Fruit fly (Drosophila melanogaster) whole organism, embryonic: ENCODE measurements around the gene CG4328.

Experiments
- Ada2b ChIP-seq: fragments of 200-800 bp; sonication (Bioruptor generic); IDR thresholded peaks from 2 replicates; pipeline ENCODE4 v1.3.6; 2022; ENCODE audit warnings: missing biosample characterization, missing genetic modification characterization
- Blimp-1 ChIP-seq: fragments of 200-800 bp; sonication (Bioruptor generic); optimal IDR thresholded peaks from 3 replicates; lab custom pipeline; 2018; ENCODE audit warnings: missing biosample characterization, missing genetic modification characterization, mild to moderate bottlenecking, moderate library complexity, missing genetic modification reagents
- BtbVII ChIP-seq: fragments of 200-800 bp; sonication (Bioruptor generic); optimal IDR thresholded peaks from 3 replicates; lab custom pipeline; 2017; ENCODE audit warnings: missing biosample characterization, mild to moderate bottlenecking, missing genetic modification characterization
- CG10321 ChIP-seq: fragments of 200-800 bp; sonication (Bioruptor generic); IDR thresholded peaks from 2 replicates; pipeline ENCODE4 v1.3.6; 2022; ENCODE audit warnings: missing biosample characterization, missing genetic modification characterization
- CG10979 ChIP-seq: fragments of 200-800 bp; sonication (Bioruptor generic); optimal IDR thresholded peaks from 2 replicates; lab custom pipeline; 2018; ENCODE audit warnings: missing biosample characterization, mild to moderate bottlenecking, missing genetic modification characterization, moderate library complexity
- CG11696 ChIP-seq: fragments of 200-800 bp; sonication (Bioruptor generic); IDR thresholded peaks from 2 replicates; pipeline ENCODE4 v1.3.6; 2022; ENCODE audit warnings: missing biosample characterization, missing genetic modification characterization
- CG14050 ChIP-seq: fragments of 200-800 bp; sonication (Bioruptor generic); IDR thresholded peaks from 3 replicates; pipeline ENCODE4 v1.3.6; 2022; ENCODE audit warnings: missing biosample characterization, missing genetic modification characterization
- CG15269 ChIP-seq: fragments of 200-800 bp; sonication (Bioruptor generic); optimal IDR thresholded peaks from 2 replicates; lab custom pipeline; 2018; ENCODE audit warnings: missing biosample characterization, mild to moderate bottlenecking, missing genetic modification characterization, moderate library complexity
- CG15514 ChIP-seq: fragments of 200-800 bp; sonication (Bioruptor generic); optimal IDR thresholded peaks from 3 replicates; lab custom pipeline; 2017; ENCODE audit warnings: missing biosample characterization, missing genetic modification characterization, mild to moderate bottlenecking, moderate library complexity, missing genetic modification reagents
- CG16815 ChIP-seq: fragments of 200-800 bp; sonication (Bioruptor generic); optimal IDR thresholded peaks from 3 replicates; lab custom pipeline; 2017; ENCODE audit warnings: missing biosample characterization, mild to moderate bottlenecking, missing genetic modification characterization
- CG17328 ChIP-seq: fragments of 200-800 bp; sonication (Bioruptor generic); IDR thresholded peaks from 2 replicates; pipeline ENCODE4 v1.3.6; 2022; ENCODE audit warnings: missing biosample characterization, missing genetic modification characterization
- CG17361 ChIP-seq: fragments of 200-800 bp; sonication (Bioruptor generic); IDR thresholded peaks from 3 replicates; pipeline ENCODE4 v1.3.6; 2022; ENCODE audit warnings: missing biosample characterization, missing genetic modification characterization
- CG17829 ChIP-seq: fragments of 200-800 bp; optimal IDR thresholded peaks from 2 replicates; lab custom pipeline; 2019; ENCODE audit warnings: missing biosample characterization, mild to moderate bottlenecking, missing genetic modification characterization, moderate library complexity
- CG2116 ChIP-seq: fragments of 200-800 bp; sonication (Bioruptor generic); optimal IDR thresholded peaks from 3 replicates; lab custom pipeline; 2018; ENCODE audit warnings: missing biosample characterization, mild to moderate bottlenecking, missing genetic modification characterization
- CG2120 ChIP-seq: fragments of 200-800 bp; sonication (Bioruptor generic); optimal IDR thresholded peaks from 3 replicates; lab custom pipeline; 2016; ENCODE audit warnings: missing biosample characterization, missing genetic modification characterization
- CG2202 ChIP-seq: fragments of 200-800 bp; sonication (Bioruptor generic); optimal IDR thresholded peaks from 2 replicates; lab custom pipeline; 2018; ENCODE audit warnings: missing biosample characterization, mild to moderate bottlenecking, missing genetic modification characterization
- CG31441 ChIP-seq: fragments of 200-800 bp; sonication (Bioruptor generic); IDR thresholded peaks from 2 replicates; pipeline ENCODE4 v1.3.6; 2022; ENCODE audit warnings: missing biosample characterization, missing genetic modification characterization
- CG4328 ChIP-seq: fragments of 200-800 bp; sonication (Bioruptor generic); optimal IDR thresholded peaks from 3 replicates; lab custom pipeline; 2017; ENCODE audit warnings: missing biosample characterization, missing genetic modification reagents, missing genetic modification characterization
- CG7839 ChIP-seq: fragments of 200-800 bp; sonication (Bioruptor generic); optimal IDR thresholded peaks from 3 replicates; lab custom pipeline; 2018; ENCODE audit warnings: missing biosample characterization, mild to moderate bottlenecking, missing genetic modification characterization, moderate library complexity
- CG7963 ChIP-seq: fragments of 200-800 bp; sonication (Bioruptor generic); IDR thresholded peaks from 3 replicates; pipeline ENCODE4 v1.3.6; 2022; ENCODE audit warnings: missing biosample characterization, missing genetic modification characterization; ENCODE audit not compliant: partially characterized antibody
- CoRest ChIP-seq: fragments of 200-800 bp; sonication (Bioruptor generic); optimal IDR thresholded peaks from 3 replicates; lab custom pipeline; 2018; ENCODE audit warnings: missing biosample characterization, mild to moderate bottlenecking, missing genetic modification characterization, moderate library complexity
- D19A ChIP-seq: fragments of 200-800 bp; optimal IDR thresholded peaks from 3 replicates; lab custom pipeline; 2019; ENCODE audit warnings: missing biosample characterization, mild to moderate bottlenecking, missing genetic modification characterization, moderate library complexity
- MTF-1 ChIP-seq: fragments of 200-800 bp; sonication (Bioruptor generic); optimal IDR thresholded peaks from 2 replicates; lab custom pipeline; 2018; ENCODE audit warnings: missing biosample characterization, mild to moderate bottlenecking, missing genetic modification characterization, borderline replicate concordance
- Med ChIP-seq: fragments of 200-800 bp; sonication (Bioruptor generic); peaks from one replicate; lab custom pipeline; 2016; ENCODE audit warnings: missing biosample characterization, missing genetic modification characterization, mild to moderate bottlenecking, inconsistent platforms, moderate library complexity
- Nf-YB ChIP-seq: fragments of 200-800 bp; sonication (Bioruptor generic); optimal IDR thresholded peaks from 3 replicates; lab custom pipeline; 2019; ENCODE audit warnings: missing biosample characterization, mild to moderate bottlenecking, missing genetic modification characterization, moderate library complexity
- Oaz ChIP-seq: fragments of 200-800 bp; sonication (Bioruptor generic); IDR thresholded peaks from 2 replicates; pipeline ENCODE4 v1.3.6; 2022; ENCODE audit warnings: missing biosample characterization, missing genetic modification characterization
- Ravus ChIP-seq: fragments of 200-800 bp; sonication (Bioruptor generic); IDR thresholded peaks from 2 replicates; pipeline ENCODE4 v1.3.6; 2022; ENCODE audit warnings: missing biosample characterization, missing genetic modification characterization
- Scr ChIP-seq: fragments of 200-800 bp; sonication (Bioruptor generic); IDR thresholded peaks from 2 replicates; pipeline ENCODE4 v1.3.6; 2022; ENCODE audit warnings: missing biosample characterization, missing genetic modification characterization; ENCODE audit not compliant: partially characterized antibody
- Sry-δ ChIP-seq: fragments of 200-800 bp; sonication (Bioruptor generic); optimal IDR thresholded peaks from 2 replicates; lab custom pipeline; 2016; ENCODE audit warnings: missing biosample characterization, missing genetic modification characterization
- aop ChIP-seq: fragments of 200-800 bp; sonication (Bioruptor generic); IDR thresholded peaks from 2 replicates; pipeline ENCODE4 v1.3.6; 2022; ENCODE audit warnings: missing biosample characterization, missing genetic modification characterization
- ase ChIP-seq: fragments of 200-800 bp; sonication (Bioruptor generic); IDR thresholded peaks from 3 replicates; pipeline ENCODE4 v1.3.6; 2022; ENCODE audit warnings: missing biosample characterization, missing genetic modification characterization
- croc ChIP-seq: fragments of 200-800 bp; sonication (Bioruptor generic); conservative IDR thresholded peaks from 3 replicates; pipeline ENCODE4 v1.3.6; 2022; ENCODE audit warnings: missing biosample characterization, missing genetic modification characterization
- crol ChIP-seq: fragments of 200-800 bp; sonication (Bioruptor generic); IDR thresholded peaks from 2 replicates; pipeline ENCODE4 v1.3.6; 2022; ENCODE audit warnings: missing biosample characterization, missing genetic modification characterization
- cwo ChIP-seq: fragments of 200-800 bp; sonication (Bioruptor generic); optimal IDR thresholded peaks from 3 replicates; lab custom pipeline; 2017; ENCODE audit warnings: missing biosample characterization, missing genetic modification characterization, mild to moderate bottlenecking, moderate library complexity, missing genetic modification reagents
- da ChIP-seq: fragments of 200-800 bp; sonication (Bioruptor generic); optimal IDR thresholded peaks from 2 replicates; lab custom pipeline; 2016; ENCODE audit warnings: missing biosample characterization, missing genetic modification characterization
- dmrt11E ChIP-seq: fragments of 200-800 bp; sonication (Bioruptor generic); optimal IDR thresholded peaks from 3 replicates; lab custom pipeline; 2018; ENCODE audit warnings: missing biosample characterization, mild to moderate bottlenecking, missing genetic modification characterization, moderate library complexity
- esg ChIP-seq: fragments of 200-800 bp; sonication (Bioruptor generic); conservative IDR thresholded peaks from 2 replicates; pipeline ENCODE4 v1.3.6; 2022; ENCODE audit warnings: missing biosample characterization, missing genetic modification characterization
- fru ChIP-seq: fragments of >200 bp; optimal IDR thresholded peaks from 2 replicates; lab custom pipeline; 2017
- gcm2 ChIP-seq: fragments of 200-800 bp; sonication (Bioruptor generic); optimal IDR thresholded peaks from 2 replicates; lab custom pipeline; 2016; ENCODE audit warnings: missing biosample characterization, missing genetic modification characterization
- hth ChIP-seq: fragments of >200 bp; optimal IDR thresholded peaks from 2 replicates; lab custom pipeline; 2017; ENCODE audit warnings: inconsistent platforms
- insv ChIP-seq, 2 experiments: fragments of 200-800 bp; sonication (Bioruptor generic); optimal IDR thresholded peaks; 3 replicates each; lab custom pipeline; 2016 to 2018; ENCODE audit warnings: missing biosample characterization in 2 of 2, missing genetic modification characterization in 2 of 2
- jumu ChIP-seq: fragments of 200-800 bp; sonication (Bioruptor generic); optimal IDR thresholded peaks from 3 replicates; lab custom pipeline; 2016; ENCODE audit warnings: missing biosample characterization, missing genetic modification characterization
- nmo ChIP-seq: fragments of 200-800 bp; sonication (Bioruptor generic); optimal IDR thresholded peaks from 2 replicates; lab custom pipeline; 2018; ENCODE audit warnings: missing biosample characterization, mild to moderate bottlenecking, missing genetic modification characterization, moderate library complexity
- nom ChIP-seq: fragments of 200-800 bp; sonication (Bioruptor generic); optimal IDR thresholded peaks from 2 replicates; lab custom pipeline; 2017; ENCODE audit warnings: missing biosample characterization, missing genetic modification characterization, mild to moderate bottlenecking, moderate library complexity, missing genetic modification reagents
- phol ChIP-seq: fragments of 200-800 bp; sonication (Bioruptor generic); optimal IDR thresholded peaks from 3 replicates; lab custom pipeline; 2018; ENCODE audit warnings: missing biosample characterization, mild to moderate bottlenecking, missing genetic modification characterization, moderate library complexity
- prd ChIP-seq, 3 experiments: fragments of >200 bp in 2 of 3; fragments of 200-800 bp in 1 of 3; sonication (Bioruptor generic) in 1 of 3; optimal IDR thresholded peaks in 2 of 3; IDR thresholded peaks in 1 of 3; 2 replicates in 2 of 3; 3 replicates in 1 of 3; pipeline versions ENCODE4 v1.3.6 to Lab custom; 2017 to 2022; ENCODE audit warnings: missing biosample characterization in 1 of 3, missing genetic modification characterization in 1 of 3
- psq ChIP-seq: fragments of 200-800 bp; sonication (Bioruptor generic); optimal IDR thresholded peaks from 2 replicates; lab custom pipeline; 2017; ENCODE audit warnings: missing biosample characterization, missing genetic modification characterization
- trem ChIP-seq: fragments of 200-800 bp; optimal IDR thresholded peaks from 3 replicates; lab custom pipeline; 2019; ENCODE audit warnings: missing biosample characterization, mild to moderate bottlenecking, missing genetic modification characterization, moderate library complexity
- zf30C ChIP-seq: fragments of 200-800 bp; sonication (Bioruptor generic); optimal IDR thresholded peaks from 3 replicates; lab custom pipeline; 2018; ENCODE audit warnings: missing biosample characterization, mild to moderate bottlenecking, missing genetic modification characterization
- zfh1 ChIP-seq: fragments of 200-800 bp; sonication (Bioruptor generic); IDR thresholded peaks from 3 replicates; pipeline ENCODE4 v1.3.6; 2022; ENCODE audit warnings: missing biosample characterization, missing genetic modification characterization
- zfh2 ChIP-seq: fragments of 200-800 bp; sonication (Bioruptor generic); optimal IDR thresholded peaks from 2 replicates; lab custom pipeline; 2016; ENCODE audit warnings: missing biosample characterization, missing genetic modification characterization

CG4328 gene

dm6 chr3L:12287370-12287769 lies 8.6 kb downstream of the CG4328 start (continued):
- no peak for TF ChIP-seq BtbVII (GFP tag; lab: Kevin White, UChicago)
- TF ChIP-seq D19A (tag; lab: Kevin White, UChicago) = no peak
- no peak for TF ChIP-seq CG31441 (GFP tag; lab: Robert Waterston, UW)
- no peak for TF ChIP-seq nmo (GFP tag; lab: Kevin White, UChicago)
- TF ChIP-seq Ada2b (GFP tag; lab: Robert Waterston, UW) = no peak
- no peak for TF ChIP-seq CG7839 (tag; lab: Kevin White, UChicago)
- no peak for TF ChIP-seq CG14050 (GFP tag; lab: Robert Waterston, UW)
- no peak for TF ChIP-seq Ravus (GFP tag; lab: Robert Waterston, UW)
- peak; percentile 43; the same call in 1 of the 3 replicates for TF ChIP-seq zfh1 (GFP tag; lab: Robert Waterston, UW)
- TF ChIP-seq Nf-YB = no peak
- peak; percentile 28 for TF ChIP-seq Med (GFP tag; lab: Kevin White, UChicago)
- TF ChIP-seq CG16815 = no peak
- TF ChIP-seq CoRest (tag; lab: Kevin White, UChicago) = no peak
- TF ChIP-seq cwo (GFP tag; lab: Kevin White, UChicago) = no peak
- TF ChIP-seq crol (GFP tag; lab: Robert Waterston, UW) = no peak
- no peak for TF ChIP-seq croc (GFP tag; lab: Robert Waterston, UW)
- no peak for TF ChIP-seq gcm2 (GFP tag; lab: Kevin White, UChicago)
- TF ChIP-seq CG17829 (tag; lab: Kevin White, UChicago) = no peak
- no peak for TF ChIP-seq Oaz (GFP tag; lab: Robert Waterston, UW)
- no peak for TF ChIP-seq da (GFP tag; lab: Kevin White, UChicago)
- TF ChIP-seq aop (GFP tag; lab: Robert Waterston, UW) = no peak
- TF ChIP-seq CG17361 (GFP tag; lab: Robert Waterston, UW) = no peak
- TF ChIP-seq CG7963 = no peak
- no peak for TF ChIP-seq insv (GFP tag; optimal IDR thresholded peaks at IDR 0.05; lab: Kevin White, UChicago)
- peak; percentile 18 for TF ChIP-seq CG10979 (tag; lab: Kevin White, UChicago)
- no peak for TF ChIP-seq Sry-δ (GFP tag; lab: Kevin White, UChicago)
- TF ChIP-seq CG4328 (GFP tag; lab: Kevin White, UChicago) = no peak
- TF ChIP-seq CG15514 (GFP tag; lab: Kevin White, UChicago) = no peak
- TF ChIP-seq CG2120 (GFP tag; lab: Kevin White, UChicago) = no peak
- TF ChIP-seq MTF-1 = no peak
- TF ChIP-seq psq = no peak
- peak; percentile 8 for TF ChIP-seq phol
- no peak for TF ChIP-seq ase (GFP tag; lab: Robert Waterston, UW)
- peak; percentile 20 for TF ChIP-seq dmrt11E (tag; lab: Kevin White, UChicago)
- TF ChIP-seq nom (GFP tag; lab: Kevin White, UChicago) = no peak
- no peak for TF ChIP-seq esg (GFP tag; lab: Robert Waterston, UW)
- no peak for TF ChIP-seq Blimp-1
- TF ChIP-seq CG2202 (tag; lab: Kevin White, UChicago) = no peak
- TF ChIP-seq hth (lab: Kevin White, UChicago) = no peak
- TF ChIP-seq CG17328 = no peak
- no peak for TF ChIP-seq fru (lab: Kevin White, UChicago)
- no peak for TF ChIP-seq CG2116 (GFP tag; lab: Kevin White, UChicago)
- no peak for TF ChIP-seq trem (tag; lab: Kevin White, UChicago)
- TF ChIP-seq CG11696 = no peak
- no peak for TF ChIP-seq Scr (GFP tag; lab: Robert Waterston, UW)
- TF ChIP-seq zfh2 (GFP tag; lab: Kevin White, UChicago) = no peak
- no peak for TF ChIP-seq zf30C (GFP tag; lab: Kevin White, UChicago)
- TF ChIP-seq CG10321 (GFP tag; lab: Robert Waterston, UW) = no peak
- no peak for TF ChIP-seq CG15269
- no peak for TF ChIP-seq prd (optimal IDR thresholded peaks at IDR 0.05; lab: Kevin White, UChicago)
- TF ChIP-seq prd (GFP tag; IDR thresholded peaks at IDR 0.05; lab: Robert Waterston, UW) = peak; percentile 54; the same call in 2 of the 3 replicates
- TF ChIP-seq jumu (GFP tag; lab: Kevin White, UChicago) = no peak
